Worm (Caenorhabditis elegans) whole organism, L4 larva: Measurements from ENCODE around the gene srh-95.

Source experiments
- arid-1 ChIP-seq: fragments of 200-800 bp; sonication (Bioruptor generic); conservative IDR thresholded peaks from 2 replicates; pipeline ENCODE4 v1.3.6; 2022; ENCODE audit warnings: missing genetic modification reagents, missing genetic modification characterization, missing compliant biosample characterization
- dmd-6 ChIP-seq: fragments of 200-800 bp; sonication (Bioruptor generic); IDR thresholded peaks from 2 replicates; pipeline ENCODE4 v1.3.6; 2022; ENCODE audit warnings: missing genetic modification reagents, missing genetic modification characterization, missing compliant biosample characterization
- egl-27 ChIP-seq: sonication (generic microtip); optimal IDR thresholded peaks from 3 replicates; lab custom pipeline; 2017; ENCODE audit warnings: missing biosample characterization, missing genetic modification reagents, missing genetic modification characterization
- jun-1 ChIP-seq: fragments of 150-350 bp; optimal IDR thresholded peaks from 2 replicates; lab custom pipeline; 2014; ENCODE audit warnings: missing biosample characterization, missing genetic modification reagents, missing genetic modification characterization
- lin-13 ChIP-seq: fragments of 150-350 bp; optimal IDR thresholded peaks from 2 replicates; lab custom pipeline; 2014; ENCODE audit warnings: missing biosample characterization, missing genetic modification reagents, missing genetic modification characterization
- lin-15B ChIP-seq: fragments of 150-350 bp; sonication (generic microtip); optimal IDR thresholded peaks from 3 replicates; lab custom pipeline; 2014; ENCODE audit warnings: missing biosample characterization, missing genetic modification characterization
- mxl-2 ChIP-seq: fragments of 200-800 bp; sonication (Bioruptor generic); conservative IDR thresholded peaks from 2 replicates; pipeline ENCODE4 v1.3.6; 2022; ENCODE audit warnings: missing genetic modification reagents, missing genetic modification characterization, missing compliant biosample characterization
- nhr-77 ChIP-seq: fragments of 150-350 bp; optimal IDR thresholded peaks from 2 replicates; lab custom pipeline; 2014; ENCODE audit warnings: missing biosample characterization, missing genetic modification characterization
- pqm-1 ChIP-seq: sonication (generic microtip); optimal IDR thresholded peaks from 2 replicates; lab custom pipeline; 2017; ENCODE audit warnings: missing biosample characterization, missing genetic modification characterization
- set-16 ChIP-seq: fragments of 200-800 bp; sonication (Bioruptor generic); IDR thresholded peaks from 2 replicates; pipeline ENCODE4 v1.3.6; 2022; ENCODE audit warnings: missing genetic modification reagents, missing genetic modification characterization, missing compliant biosample characterization
- snpc-4 ChIP-seq: fragments of 150-350 bp; optimal IDR thresholded peaks from 2 replicates; lab custom pipeline; 2014; ENCODE audit warnings: missing biosample characterization, missing genetic modification characterization
- zfp-2 ChIP-seq: sonication (generic microtip); optimal IDR thresholded peaks from 2 replicates; lab custom pipeline; 2016; ENCODE audit warnings: mild to moderate bottlenecking, missing genetic modification characterization, missing compliant biosample characterization
- zfp-3 ChIP-seq: fragments of 200-800 bp; sonication (Bioruptor generic); conservative IDR thresholded peaks from 2 replicates; pipeline ENCODE4 v1.3.6; 2022; ENCODE audit warnings: missing genetic modification reagents, missing genetic modification characterization, missing compliant biosample characterization
- ztf-11 ChIP-seq: fragments of 150-350 bp; optimal IDR thresholded peaks from 2 replicates; lab custom pipeline; 2014; ENCODE audit warnings: missing biosample characterization, missing genetic modification characterization

DNA sequence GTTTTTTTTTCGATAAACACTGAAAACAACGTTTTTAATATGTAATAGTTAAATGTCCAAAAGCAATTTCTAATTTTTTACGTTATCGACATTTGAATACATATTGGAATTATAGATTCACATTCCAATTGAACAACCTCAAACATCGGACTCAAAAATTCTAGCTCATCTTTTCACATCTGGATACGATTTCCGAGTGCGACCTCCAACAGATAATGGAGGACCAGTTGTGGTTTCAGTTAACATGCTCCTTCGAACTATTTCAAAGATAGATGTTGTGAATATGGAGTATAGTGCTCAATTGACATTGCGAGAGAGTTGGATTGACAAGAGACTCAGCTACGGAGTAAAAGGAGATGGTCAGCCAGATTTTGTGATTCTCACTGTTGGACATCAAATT, 26.7 kb upstream of the srh-95 start:
- TF ChIP-seq mxl-2 (GFP tag; lab: Robert Waterston, UW), result no peak
- no peak for TF ChIP-seq snpc-4 (tag; lab: Kevin White, UChicago)
- no peak for TF ChIP-seq lin-13 (GFP tag; lab: Kevin White, UChicago)
- TF ChIP-seq egl-27 (tag; lab: Kevin White, UChicago), result no peak
- no peak for TF ChIP-seq ztf-11 (tag; lab: Kevin White, UChicago)
- no peak for TF ChIP-seq dmd-6 (GFP tag; lab: Robert Waterston, UW)
- TF ChIP-seq arid-1, result no peak
- no peak for TF ChIP-seq zfp-3
- TF ChIP-seq zfp-2 (tag; lab: Kevin White, UChicago), result no peak
- no peak for TF ChIP-seq nhr-77 (tag; lab: Kevin White, UChicago)
- no peak for TF ChIP-seq jun-1 (tag; lab: Kevin White, UChicago)
- no peak for TF ChIP-seq set-16 (GFP tag; lab: Robert Waterston, UW)
- TF ChIP-seq pqm-1 (tag; lab: Kevin White, UChicago), result no peak
- no peak for TF ChIP-seq lin-15B (tag; lab: Kevin White, UChicago)
